Worm (Caenorhabditis elegans) whole organism, early embryonic: ENCODE measurements around the gene D1005.5.
"Not testable (repeated sequence)": the region's sequence is repeated elsewhere in the genome, so short reads cannot be mapped to it uniquely, and the experiment has no call there.

Experiments used
- B0310.2 ChIP-seq: sonication (generic microtip); optimal IDR thresholded peaks from 2 replicates; lab custom pipeline; 2016; ENCODE audit warnings: mild to moderate bottlenecking, missing genetic modification characterization, missing compliant biosample characterization
- F13C5.2 ChIP-seq: sonication (generic microtip); optimal IDR thresholded peaks from 2 replicates; lab custom pipeline; 2017; ENCODE audit warnings: mild to moderate bottlenecking, missing genetic modification characterization, inconsistent platforms, missing compliant biosample characterization
- aly-1 ChIP-seq: sonication (generic microtip); optimal IDR thresholded peaks from 2 replicates; lab custom pipeline; 2016; ENCODE audit warnings: missing genetic modification characterization, missing compliant biosample characterization
- ama-1 ChIP-seq: fragments of 150-350 bp; optimal IDR thresholded peaks from 2 replicates; lab custom pipeline; 2014
- ceh-13 ChIP-seq: fragments of 200-800 bp; sonication (Bioruptor generic); optimal IDR thresholded peaks from 2 replicates; lab custom pipeline; 2018; ENCODE audit warnings: mild to moderate bottlenecking, missing genetic modification characterization, missing compliant biosample characterization
- ceh-36 ChIP-seq: sonication (generic microtip); optimal IDR thresholded peaks from 2 replicates; lab custom pipeline; 2016; ENCODE audit warnings: missing genetic modification characterization, inconsistent platforms, missing compliant biosample characterization
- ets-7 ChIP-seq: sonication (generic microtip); optimal IDR thresholded peaks from 2 replicates; lab custom pipeline; 2016; ENCODE audit warnings: missing genotype, missing genetic modification characterization, missing compliant biosample characterization
- flt-1 ChIP-seq: fragments of 200-800 bp; sonication (Bioruptor generic); IDR thresholded peaks from 2 replicates; pipeline ENCODE4 v1.3.6; 2022; ENCODE audit warnings: missing genetic modification characterization, missing compliant biosample characterization
- hmbx-1 ChIP-seq: sonication (generic microtip); optimal IDR thresholded peaks from 2 replicates; lab custom pipeline; 2016; ENCODE audit warnings: mild to moderate bottlenecking, missing genetic modification characterization, missing compliant biosample characterization
- hmg-4 ChIP-seq: fragments of 200-800 bp; sonication (Bioruptor generic); optimal IDR thresholded peaks from 2 replicates; lab custom pipeline; 2018; ENCODE audit warnings: mild to moderate bottlenecking, missing genetic modification characterization, missing compliant biosample characterization
- hnd-1 ChIP-seq: sonication (generic microtip); optimal IDR thresholded peaks from 2 replicates; lab custom pipeline; 2016; ENCODE audit warnings: missing genetic modification characterization, missing compliant biosample characterization
- pes-1 ChIP-seq: fragments of 200-800 bp; sonication (Bioruptor generic); IDR thresholded peaks from 2 replicates; pipeline ENCODE4 v1.3.6; 2022; ENCODE audit warnings: missing genetic modification reagents, missing genetic modification characterization, missing compliant biosample characterization
- scrt-1 ChIP-seq: fragments of 200-800 bp; sonication (Bioruptor generic); IDR thresholded peaks from 2 replicates; pipeline ENCODE4 v1.3.6; 2022; ENCODE audit warnings: missing genetic modification characterization, missing compliant biosample characterization
- sea-1 ChIP-seq: fragments of 200-800 bp; sonication (Bioruptor generic); conservative IDR thresholded peaks from 2 replicates; pipeline ENCODE4 v1.3.6; 2022; ENCODE audit warnings: missing genetic modification characterization, missing compliant biosample characterization
- tbx-11 ChIP-seq: fragments of 200-800 bp; sonication (Bioruptor generic); IDR thresholded peaks from 2 replicates; pipeline ENCODE4 v1.3.6; 2022; ENCODE audit warnings: missing genetic modification characterization, missing compliant biosample characterization
- tbx-37 ChIP-seq: fragments of 200-800 bp; sonication (Bioruptor generic); conservative IDR thresholded peaks from 2 replicates; pipeline ENCODE4 v1.3.6; 2022; ENCODE audit warnings: missing genetic modification reagents, missing genetic modification characterization, missing compliant biosample characterization
- tra-4 ChIP-seq: sonication (generic microtip); optimal IDR thresholded peaks from 2 replicates; lab custom pipeline; 2017; ENCODE audit warnings: missing genetic modification characterization, missing compliant biosample characterization

The D1005.5 gene

DNA sequence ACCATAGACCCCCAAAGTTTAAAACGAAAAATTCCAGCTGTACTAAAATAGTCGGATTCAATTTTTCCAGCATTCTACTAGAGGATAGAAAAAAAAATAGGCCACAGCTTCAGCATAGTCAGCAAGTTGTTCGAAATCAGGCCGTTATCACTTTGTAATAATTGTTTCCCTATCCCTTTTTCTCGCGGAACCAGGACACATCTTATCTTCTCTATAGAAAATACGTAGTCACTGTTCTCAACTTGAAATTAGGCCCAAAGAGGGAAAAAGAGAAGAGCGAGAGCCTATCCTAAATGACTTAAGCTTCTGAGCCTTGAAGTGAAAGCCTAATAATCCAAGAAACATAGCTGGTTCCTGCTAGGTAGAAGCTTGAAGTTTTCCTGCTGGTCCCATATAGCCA, 27.1 kb downstream of the D1005.5 start:
- TF ChIP-seq hmbx-1 (tag; lab: Kevin White, UChicago): no peak
- TF ChIP-seq F13C5.2 (tag; lab: Kevin White, UChicago): no peak
- TF ChIP-seq ets-7: no peak
- no peak for TF ChIP-seq flt-1 (GFP tag; lab: Robert Waterston, UW)
- TF ChIP-seq ceh-36 (tag; lab: Kevin White, UChicago): no peak
- no peak for TF ChIP-seq B0310.2 (tag; lab: Kevin White, UChicago)
- no peak for TF ChIP-seq tbx-11 (GFP tag; lab: Robert Waterston, UW)
- no peak for TF ChIP-seq ceh-13 (GFP tag; lab: Kevin White, UChicago)
- no peak for TF ChIP-seq hmg-4 (GFP tag; lab: Kevin White, UChicago)
- no peak for TF ChIP-seq aly-1 (tag; lab: Kevin White, UChicago)
- TF ChIP-seq pes-1 (GFP tag; lab: Robert Waterston, UW): no peak
- TF ChIP-seq tbx-37 (GFP tag; lab: Robert Waterston, UW): no peak

DNA sequence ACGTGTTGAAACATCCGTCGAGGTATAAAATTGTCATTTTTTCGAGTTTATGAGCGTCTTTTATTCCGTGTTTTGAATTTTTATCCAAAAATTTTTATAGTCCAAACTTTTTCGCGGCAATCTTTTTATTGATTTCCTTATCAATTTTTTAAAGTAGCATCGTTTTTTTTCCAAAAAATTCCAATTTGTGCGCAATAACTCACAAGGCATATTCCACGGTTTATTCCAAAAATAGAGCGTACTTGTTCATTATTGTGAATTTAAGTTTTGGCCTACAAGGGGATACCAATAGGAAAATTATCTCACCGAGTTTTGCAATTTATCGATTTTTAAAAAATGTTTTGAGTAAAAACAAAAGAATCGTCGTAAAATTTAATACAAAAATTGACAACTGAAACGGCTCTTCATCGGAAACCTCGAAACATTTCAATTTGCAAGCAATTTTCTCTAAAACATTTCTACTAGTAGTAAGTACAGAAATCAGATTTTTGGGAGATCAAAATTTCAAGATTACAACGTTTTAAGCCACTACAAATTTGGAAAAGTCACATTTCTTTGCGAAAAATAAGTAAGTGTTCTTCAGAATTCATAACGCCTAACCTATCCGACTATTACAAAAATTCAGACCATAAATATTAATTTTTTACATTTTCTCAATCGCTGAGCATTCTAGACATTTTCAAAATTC, 29.1 kb downstream of the D1005.5 start:
- no peak for TF ChIP-seq hmbx-1 (tag; lab: Kevin White, UChicago)
- TF ChIP-seq B0310.2 (tag; lab: Kevin White, UChicago): no peak
- no peak for TF ChIP-seq hnd-1 (tag; lab: Kevin White, UChicago)
- TF ChIP-seq F13C5.2 (tag; lab: Kevin White, UChicago): peak; percentile 1
- no peak for TF ChIP-seq tra-4 (tag; lab: Kevin White, UChicago)

DNA sequence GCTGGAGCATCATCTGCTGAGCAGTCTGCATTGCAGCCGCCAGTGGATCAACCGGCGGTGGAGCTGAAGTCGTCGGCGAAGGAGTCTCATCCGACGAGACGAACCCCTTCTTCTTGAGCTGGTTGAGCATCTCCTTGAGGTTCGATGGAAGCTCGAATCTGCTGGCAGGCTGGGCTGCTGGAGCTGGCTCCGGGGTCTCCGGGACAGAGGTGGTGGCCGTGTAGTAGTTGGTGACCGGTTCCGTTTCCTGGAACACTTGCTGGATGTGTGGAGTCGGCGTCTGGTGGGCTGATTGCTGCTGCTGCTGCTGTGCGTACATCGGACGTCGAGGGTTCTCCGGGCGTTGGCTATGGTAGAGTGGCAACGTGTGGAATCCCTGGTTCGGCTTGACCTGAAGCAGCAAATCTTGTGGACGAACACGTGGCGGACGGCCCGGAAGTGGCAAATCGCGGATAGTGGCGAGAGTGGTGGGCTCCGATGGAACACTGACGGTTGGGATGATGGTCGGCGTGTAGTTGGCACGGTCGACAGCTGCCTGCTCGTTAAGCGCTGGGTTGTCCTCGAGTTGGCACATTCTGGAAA, 31.1 kb downstream of the D1005.5 start:
- TF ChIP-seq hnd-1 (tag; lab: Kevin White, UChicago): no peak

DNA sequence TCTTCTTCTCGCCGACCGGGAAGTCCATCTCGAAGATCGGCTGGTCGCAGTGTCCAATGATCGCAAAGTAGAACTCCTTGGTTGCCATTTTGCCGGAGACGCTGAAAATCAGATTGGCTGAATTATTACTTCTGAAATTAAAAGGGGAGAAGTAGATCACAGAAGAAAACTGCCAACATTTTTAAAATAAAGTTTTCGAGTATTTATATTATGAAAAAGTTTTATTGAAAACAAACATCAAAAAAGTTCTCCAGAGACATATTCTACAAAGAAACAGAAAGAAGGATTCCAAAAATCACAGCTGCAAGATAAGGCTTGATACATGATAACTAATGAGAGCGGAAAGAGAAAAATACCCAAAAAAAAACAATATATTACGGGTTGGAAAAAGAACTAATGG, 32.6 kb downstream of the D1005.5 start, which contains the start of gene sedl-1:
TSS of gene sedl-1 (minus strand) at position 101 of the 400 bp plus-strand sequence.
- TF ChIP-seq B0310.2 (tag; lab: Kevin White, UChicago) (no peak), tbx-37 (GFP tag; lab: Robert Waterston, UW) (no peak)

DNA sequence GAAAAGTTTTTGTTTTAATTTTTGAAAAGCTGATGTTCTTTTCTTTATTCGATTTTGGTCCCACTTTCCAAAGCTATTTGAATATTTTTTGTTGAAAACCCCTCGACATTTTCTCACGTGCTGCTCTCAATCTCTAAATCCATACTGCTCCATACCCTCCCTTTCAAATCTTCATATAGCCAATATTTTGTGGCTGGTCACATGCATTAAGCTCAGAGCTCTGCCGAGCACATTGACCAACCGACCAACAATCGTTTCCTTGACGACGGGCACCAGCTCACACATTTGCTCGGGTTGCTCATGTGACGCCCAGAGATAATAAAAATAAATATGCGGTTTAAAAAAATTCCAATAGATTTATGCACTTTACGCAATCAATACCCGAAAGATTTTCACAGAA, 33.9 kb downstream of the D1005.5 start:
- TF ChIP-seq ceh-36 (tag; lab: Kevin White, UChicago) (no peak), ceh-13 (GFP tag; lab: Kevin White, UChicago) (no peak), scrt-1 (GFP tag; lab: Robert Waterston, UW) (no peak), aly-1 (tag; lab: Kevin White, UChicago) (no peak), sea-1 (GFP tag; lab: Robert Waterston, UW) (no peak), B0310.2 (tag; lab: Kevin White, UChicago) (no peak), tra-4 (tag; lab: Kevin White, UChicago) (no peak), flt-1 (GFP tag; lab: Robert Waterston, UW) (no peak), tbx-11 (GFP tag; lab: Robert Waterston, UW) (no peak), F13C5.2 (tag; lab: Kevin White, UChicago) (no peak), tbx-37 (GFP tag; lab: Robert Waterston, UW) (no peak), hmg-4 (GFP tag; lab: Kevin White, UChicago) (no peak), hnd-1 (tag; lab: Kevin White, UChicago) (no peak), ama-1 (lab: Kevin White, UChicago) (no peak), ets-7 (no peak), pes-1 (GFP tag; lab: Robert Waterston, UW) (no peak), hmbx-1 (tag; lab: Kevin White, UChicago) (no peak)

DNA sequence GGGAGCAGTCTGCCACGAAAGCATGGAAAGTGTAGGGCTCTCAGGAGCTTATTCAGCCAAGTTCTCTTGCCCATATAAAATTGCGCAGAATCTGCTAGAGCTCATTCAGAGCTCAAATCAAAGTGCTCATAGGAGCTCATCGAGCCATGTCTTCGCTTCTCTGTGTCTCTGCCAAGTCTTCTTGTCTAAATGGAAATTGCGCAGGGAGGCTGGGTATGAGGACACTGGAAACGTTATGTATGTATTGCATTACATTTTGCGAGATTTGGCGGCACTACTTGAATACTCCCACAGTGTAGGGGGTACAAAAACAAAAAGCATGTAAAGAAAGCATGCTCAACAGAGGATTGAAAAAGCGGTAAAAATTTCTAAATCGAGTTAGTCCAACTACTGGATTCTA, 35.7 kb downstream of the D1005.5 start:
- TF ChIP-seq sea-1 (GFP tag; lab: Robert Waterston, UW): no peak
- no peak for TF ChIP-seq flt-1 (GFP tag; lab: Robert Waterston, UW)
- no peak for TF ChIP-seq pes-1 (GFP tag; lab: Robert Waterston, UW)
- TF ChIP-seq hmbx-1 (tag; lab: Kevin White, UChicago): no peak
- no peak for TF ChIP-seq hnd-1 (tag; lab: Kevin White, UChicago)
- TF ChIP-seq tbx-11 (GFP tag; lab: Robert Waterston, UW): no peak
- no peak for TF ChIP-seq tra-4 (tag; lab: Kevin White, UChicago)
- TF ChIP-seq tbx-37 (GFP tag; lab: Robert Waterston, UW): no peak
- TF ChIP-seq ceh-36 (tag; lab: Kevin White, UChicago): no peak
- no peak for TF ChIP-seq scrt-1 (GFP tag; lab: Robert Waterston, UW)
- no peak for TF ChIP-seq B0310.2 (tag; lab: Kevin White, UChicago)
- TF ChIP-seq ama-1 (lab: Kevin White, UChicago): no peak
- no peak for TF ChIP-seq aly-1 (tag; lab: Kevin White, UChicago)
- TF ChIP-seq ets-7: no peak
- no peak for TF ChIP-seq F13C5.2 (tag; lab: Kevin White, UChicago)
- no peak for TF ChIP-seq hmg-4 (GFP tag; lab: Kevin White, UChicago)
- TF ChIP-seq ceh-13 (GFP tag; lab: Kevin White, UChicago): no peak

DNA sequence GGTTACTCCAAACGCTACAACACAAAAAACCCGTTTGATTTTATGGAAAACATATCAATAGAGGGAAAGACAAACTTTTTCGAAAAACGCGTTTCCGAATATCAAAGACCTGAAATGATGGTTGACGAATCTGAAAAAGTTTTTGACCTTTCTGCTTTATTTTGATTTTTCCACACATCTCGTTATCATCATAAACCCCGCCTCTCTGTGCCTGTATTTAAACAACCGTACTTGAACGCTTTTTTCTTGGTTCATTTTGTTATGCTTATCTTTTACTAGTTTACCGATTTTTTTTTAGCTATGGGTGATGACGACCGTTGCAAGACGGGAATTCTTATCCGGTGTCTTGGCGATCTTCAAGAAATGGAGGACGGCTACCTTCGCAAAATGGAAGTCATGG, 42.1 kb downstream of the D1005.5 start, which contains the start of gene F19G12.1:
TSS of gene F19G12.1 (plus strand) at position 301 of the 400 bp plus-strand sequence.
- not testable (repeated sequence) for TF ChIP-seq ceh-13 (GFP tag; lab: Kevin White, UChicago); tbx-37 (GFP tag; lab: Robert Waterston, UW); ama-1 (lab: Kevin White, UChicago)
